Fruit fly (Drosophila melanogaster): ENCODE results near the gene CG18476.

dm6 chr3R:11671784-11672183 is 6.1 kb downstream of the CG18476 start:
- TF ChIP-seq lov (optimal IDR thresholded peaks at IDR 0.05): no peak
- TF ChIP-seq lov (GFP tag; IDR thresholded peaks at IDR 0.05): no peak
- TF ChIP-seq phol (tag; optimal IDR thresholded peaks at IDR 0.05): no peak
- TF ChIP-seq CG10209 (GFP tag; optimal IDR thresholded peaks at IDR 0.05): no peak
- no peak for TF ChIP-seq Dll (GFP tag; IDR thresholded peaks at IDR 0.05; ENCODE audit: partially characterized antibody)
- TF ChIP-seq HHEX (GFP tag; optimal IDR thresholded peaks at IDR 0.05): no peak
- TF ChIP-seq CG32772 (GFP tag; IDR thresholded peaks at IDR 0.05): no peak
- TF ChIP-seq Mrtf (GFP tag; IDR thresholded peaks at IDR 0.05): no peak
- TF ChIP-seq hbn (GFP tag; IDR thresholded peaks at IDR 0.05; ENCODE audit: partially characterized antibody): no peak
- no peak for TF ChIP-seq NfI (GFP tag; optimal IDR thresholded peaks at IDR 0.05)
- TF ChIP-seq wor (GFP tag; IDR thresholded peaks at IDR 0.05): no peak
